Worm (Caenorhabditis elegans) whole organism, late embryonic: Measurements from ENCODE around the gene F39B3.7.

Experiments
- C08G9.2 ChIP-seq: sonication (generic microtip); optimal IDR thresholded peaks from 2 replicates; lab custom pipeline; 2016; ENCODE audit warnings: mild to moderate bottlenecking, missing genetic modification characterization, moderate library complexity, missing compliant biosample characterization
- T23F11.4 ChIP-seq: fragments of 200-800 bp; sonication (Bioruptor generic); optimal IDR thresholded peaks from 2 replicates; lab custom pipeline; 2018; ENCODE audit warnings: mild to moderate bottlenecking, missing genetic modification characterization, missing compliant biosample characterization
- Y22D7AL.16 ChIP-seq: sonication (generic microtip); optimal IDR thresholded peaks from 2 replicates; lab custom pipeline; 2016; ENCODE audit warnings: missing genetic modification characterization, missing compliant biosample characterization
- ceh-14 ChIP-seq: sonication (generic microtip); optimal IDR thresholded peaks from 2 replicates; lab custom pipeline; 2016; ENCODE audit warnings: missing genotype, missing genetic modification characterization, missing compliant biosample characterization
- ceh-2 ChIP-seq: sonication (generic microtip); optimal IDR thresholded peaks from 2 replicates; lab custom pipeline; 2016; ENCODE audit warnings: missing genotype, missing genetic modification characterization, missing compliant biosample characterization
- ceh-31 ChIP-seq: sonication (generic microtip); optimal IDR thresholded peaks from 2 replicates; lab custom pipeline; 2016; ENCODE audit warnings: missing genetic modification characterization, missing compliant biosample characterization
- ceh-34 ChIP-seq: sonication (generic microtip); optimal IDR thresholded peaks from 2 replicates; lab custom pipeline; 2016; ENCODE audit warnings: mild to moderate bottlenecking, missing genetic modification characterization, missing compliant biosample characterization
- ceh-45 ChIP-seq: fragments of 200-800 bp; sonication (Bioruptor generic); IDR thresholded peaks from 2 replicates; pipeline ENCODE4 v1.3.6; 2022; ENCODE audit warnings: missing genetic modification reagents, missing genetic modification characterization, missing compliant biosample characterization
- dmd-4 ChIP-seq: sonication (generic microtip); optimal IDR thresholded peaks from 2 replicates; lab custom pipeline; 2016; ENCODE audit warnings: borderline replicate concordance, missing genetic modification characterization, missing compliant biosample characterization
- dve-1 ChIP-seq: sonication (generic microtip); optimal IDR thresholded peaks from 2 replicates; lab custom pipeline; 2017; ENCODE audit warnings: antibody characterized with exemption, mild to moderate bottlenecking, missing genetic modification characterization, missing compliant biosample characterization
- elt-2 ChIP-seq: sonication (generic microtip); optimal IDR thresholded peaks from 2 replicates; lab custom pipeline; 2016; ENCODE audit warnings: missing genetic modification reagents, missing genetic modification characterization, missing compliant biosample characterization
- ets-4 ChIP-seq: sonication (generic microtip); optimal IDR thresholded peaks from 2 replicates; lab custom pipeline; 2016; ENCODE audit warnings: missing genetic modification characterization, missing compliant biosample characterization
- eyg-1 ChIP-seq: sonication (generic microtip); optimal IDR thresholded peaks from 2 replicates; lab custom pipeline; 2016; ENCODE audit warnings: missing genotype, missing genetic modification characterization, missing compliant biosample characterization
- gmeb-2 ChIP-seq: sonication (generic microtip); optimal IDR thresholded peaks from 2 replicates; lab custom pipeline; 2016; ENCODE audit warnings: missing genetic modification characterization, inconsistent platforms, missing compliant biosample characterization
- hlh-15 ChIP-seq: sonication (generic microtip); optimal IDR thresholded peaks from 2 replicates; lab custom pipeline; 2016; ENCODE audit warnings: missing genetic modification characterization, missing compliant biosample characterization
- hlh-30 ChIP-seq: sonication (generic microtip); optimal IDR thresholded peaks from 2 replicates; lab custom pipeline; 2017; ENCODE audit warnings: antibody characterized with exemption, missing genetic modification characterization, missing compliant biosample characterization; ENCODE audit not compliant: insufficient read depth
- hlh-6 ChIP-seq: sonication (generic microtip); optimal IDR thresholded peaks from 2 replicates; lab custom pipeline; 2016; ENCODE audit warnings: missing genotype, missing genetic modification characterization, missing compliant biosample characterization
- hlh-8 ChIP-seq: sonication (generic microtip); optimal IDR thresholded peaks from 2 replicates; lab custom pipeline; 2016; ENCODE audit warnings: missing genotype, missing genetic modification characterization, missing compliant biosample characterization
- lim-6 ChIP-seq: sonication (generic microtip); optimal IDR thresholded peaks from 2 replicates; lab custom pipeline; 2016; ENCODE audit warnings: missing genetic modification characterization, missing compliant biosample characterization
- mec-3 ChIP-seq: sonication (generic microtip); optimal IDR thresholded peaks from 2 replicates; lab custom pipeline; 2016; ENCODE audit warnings: borderline replicate concordance, missing genetic modification characterization, missing compliant biosample characterization
- nfya-1 ChIP-seq: sonication (generic microtip); optimal IDR thresholded peaks from 2 replicates; lab custom pipeline; 2017; ENCODE audit warnings: missing genetic modification characterization, mild to moderate bottlenecking, missing compliant biosample characterization, antibody characterized with exemption, moderate library complexity
- nhr-11 ChIP-seq: fragments of 150-350 bp; optimal IDR thresholded peaks from 2 replicates; lab custom pipeline; 2014; ENCODE audit warnings: missing biosample characterization, missing genetic modification characterization
- pag-3 ChIP-seq: sonication (generic microtip); optimal IDR thresholded peaks from 2 replicates; lab custom pipeline; 2016; ENCODE audit warnings: missing compliant biosample characterization, missing genetic modification characterization, borderline replicate concordance
- pat-9 ChIP-seq: fragments of 200-800 bp; sonication (Bioruptor generic); optimal IDR thresholded peaks from 2 replicates; lab custom pipeline; 2018; ENCODE audit warnings: mild to moderate bottlenecking, missing genetic modification characterization, moderate library complexity, missing compliant biosample characterization
- pros-1 ChIP-seq: fragments of 150-350 bp; optimal IDR thresholded peaks from 2 replicates; lab custom pipeline; 2014; ENCODE audit warnings: missing biosample characterization, missing genetic modification reagents, missing genetic modification characterization
- rnt-1 ChIP-seq: sonication (generic microtip); optimal IDR thresholded peaks from 2 replicates; lab custom pipeline; 2016; ENCODE audit warnings: missing genetic modification characterization, missing compliant biosample characterization
- sdc-2 ChIP-seq: sonication (generic microtip); optimal IDR thresholded peaks from 2 replicates; lab custom pipeline; 2016; ENCODE audit warnings: missing genotype, missing genetic modification characterization, missing compliant biosample characterization
- sox-4 ChIP-seq: sonication (generic microtip); optimal IDR thresholded peaks from 2 replicates; lab custom pipeline; 2017; ENCODE audit warnings: mild to moderate bottlenecking, missing genetic modification characterization, inconsistent platforms, missing compliant biosample characterization
- tbx-2 ChIP-seq: sonication (generic microtip); optimal IDR thresholded peaks from 2 replicates; lab custom pipeline; 2016; ENCODE audit warnings: missing genetic modification characterization, missing compliant biosample characterization
- ttx-3 ChIP-seq: sonication (generic microtip); optimal IDR thresholded peaks from 2 replicates; lab custom pipeline; 2016; ENCODE audit warnings: missing genetic modification reagents, missing genetic modification characterization, missing compliant biosample characterization
- unc-55 ChIP-seq: sonication (generic microtip); optimal IDR thresholded peaks from 2 replicates; lab custom pipeline; 2017; ENCODE audit warnings: missing biosample characterization, missing genetic modification reagents, missing genetic modification characterization

Gene F39B3.7

DNA sequence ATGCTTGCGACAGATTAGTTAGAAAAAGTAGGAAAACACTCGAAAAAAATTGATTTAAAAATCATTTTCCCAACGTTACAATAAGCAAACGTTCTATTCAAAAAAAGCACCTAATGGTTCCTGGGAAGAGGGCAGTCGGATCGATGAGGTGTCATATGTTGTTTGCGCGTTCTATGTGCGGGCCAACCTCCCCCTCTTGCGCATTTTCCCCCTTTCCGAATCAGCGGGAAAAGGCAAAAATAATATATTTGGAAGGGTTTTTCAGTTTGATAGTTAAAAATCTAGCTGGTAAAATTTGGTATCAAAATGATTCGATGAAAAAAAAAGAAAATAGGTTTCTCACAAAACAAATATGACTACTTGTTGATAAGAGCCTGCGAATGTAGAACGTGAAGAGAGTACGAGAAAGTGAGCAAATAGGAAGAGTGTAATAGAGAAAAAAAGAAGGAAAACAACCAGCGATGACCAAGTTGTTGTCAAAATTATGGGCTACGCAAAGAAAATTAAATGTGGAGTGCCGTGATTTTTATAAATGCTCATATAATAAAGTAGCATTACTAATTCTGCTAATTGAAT is 43.2 kb upstream of the F39B3.7 start (continued):
- TF ChIP-seq dmd-4: no peak
- TF ChIP-seq ceh-14 (tag; lab: Kevin White, UChicago): peak; percentile 17
- no peak for TF ChIP-seq pat-9 (tag; lab: Kevin White, UChicago)
- TF ChIP-seq gmeb-2 (tag; lab: Kevin White, UChicago): no peak
- TF ChIP-seq pros-1: no peak
- TF ChIP-seq ceh-31: peak; percentile 62
- no peak for TF ChIP-seq hlh-15 (tag; lab: Kevin White, UChicago)
- peak; percentile 53 for TF ChIP-seq nfya-1 (tag; lab: Kevin White, UChicago)
- no peak for TF ChIP-seq ets-4 (tag; lab: Kevin White, UChicago)
- no peak for TF ChIP-seq C08G9.2 (tag; lab: Kevin White, UChicago)
- TF ChIP-seq hlh-30 (tag; lab: Kevin White, UChicago): peak; percentile 86
- peak; percentile 40 for TF ChIP-seq rnt-1 (tag; lab: Kevin White, UChicago)
- TF ChIP-seq hlh-8: peak; percentile 8
- TF ChIP-seq sox-4 (tag; lab: Kevin White, UChicago): no peak
- no peak for TF ChIP-seq mec-3
- TF ChIP-seq ceh-45 (GFP tag; lab: Robert Waterston, UW): no peak
- peak; percentile 63 for TF ChIP-seq tbx-2 (tag; lab: Kevin White, UChicago)
- no peak for TF ChIP-seq dve-1 (tag; lab: Kevin White, UChicago)
- TF ChIP-seq ttx-3 (tag; lab: Kevin White, UChicago): no peak
- no peak for TF ChIP-seq T23F11.4 (GFP tag; lab: Kevin White, UChicago)
- peak; percentile 79 for TF ChIP-seq sdc-2 (tag; lab: Kevin White, UChicago)
- TF ChIP-seq ceh-34: peak; percentile 46
- TF ChIP-seq nhr-11 (tag; lab: Kevin White, UChicago): no peak
- TF ChIP-seq, all 69 proteins: peak for 17

DNA sequence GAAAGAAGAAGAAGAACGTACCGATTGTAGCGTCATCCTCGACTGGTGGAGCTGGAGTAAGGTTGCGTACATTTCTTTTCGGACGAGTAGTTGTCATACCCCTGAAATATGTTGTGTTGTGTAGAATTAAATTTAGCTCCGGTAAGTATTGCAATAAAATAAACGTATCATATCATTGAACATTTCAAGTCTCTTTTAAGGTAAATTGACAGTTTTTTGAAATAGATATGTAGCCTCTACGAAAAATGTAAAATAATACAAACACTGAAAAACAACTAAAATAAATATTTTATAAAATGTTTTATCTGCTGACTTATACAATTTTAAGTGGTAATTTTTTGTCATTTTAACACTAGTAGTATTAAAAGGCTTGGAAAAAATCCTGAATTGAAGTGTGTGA is 42.7 kb upstream of the F39B3.7 start, which contains the start of gene C16H3.3:
Gene C16H3.3, minus strand, starts transcription at position 101 of the 400 bp plus-strand sequence.
- TF ChIP-seq eyg-1 (tag; lab: Kevin White, UChicago) (no peak), pros-1 (no peak), ceh-2 (tag; lab: Kevin White, UChicago) (no peak), nhr-11 (tag; lab: Kevin White, UChicago) (no peak)

DNA sequence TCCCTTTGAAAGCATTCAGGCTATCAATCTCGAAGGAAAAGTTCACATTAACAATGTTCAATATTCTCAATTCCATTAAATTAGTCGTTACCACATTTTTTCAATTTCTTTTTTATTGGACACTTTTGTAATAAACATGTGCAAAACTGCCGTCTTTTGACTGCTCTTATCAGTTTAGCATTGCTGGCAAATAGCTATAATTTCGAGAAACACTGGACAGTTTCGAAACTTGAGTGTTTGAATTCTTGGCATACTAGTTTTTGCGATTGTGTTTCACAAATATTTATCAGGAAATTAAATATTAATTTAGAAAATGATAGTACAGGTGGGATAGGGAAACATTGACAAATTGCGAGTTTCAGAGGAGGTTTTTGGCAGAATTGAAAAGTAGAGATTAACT is 34.1 kb upstream of the F39B3.7 start:
- peak; percentile 29 for TF ChIP-seq elt-2 (tag; lab: Kevin White, UChicago)
- TF ChIP-seq hlh-6 (tag; lab: Kevin White, UChicago): no peak
- TF ChIP-seq, all 69 proteins: peak for 1

DNA sequence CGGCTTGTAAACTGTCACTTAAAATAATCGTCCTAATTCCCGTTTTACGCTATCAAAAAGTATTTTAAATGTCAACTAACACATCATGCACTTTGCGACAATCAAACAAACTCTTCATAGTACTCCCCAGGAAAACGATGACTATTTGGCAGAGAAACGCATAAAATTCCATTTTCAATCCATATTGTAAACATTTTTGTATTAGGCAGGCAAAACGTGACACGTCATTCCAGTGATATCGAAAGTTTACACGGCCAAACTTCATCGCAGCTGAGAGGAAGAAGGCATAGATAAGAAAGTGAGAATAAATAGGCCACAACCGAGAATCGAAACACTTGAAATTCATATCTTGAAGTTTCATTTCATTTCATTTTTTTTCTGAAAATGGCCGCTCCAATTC is 32.9 kb upstream of the F39B3.7 start, which contains the start of gene lec-9:
Gene lec-9, plus strand, starts transcription at position 349 of the 400 bp plus-strand sequence.
- TF ChIP-seq hlh-8 (no peak), Y22D7AL.16 (tag; lab: Kevin White, UChicago) (no peak), hlh-30 (tag; lab: Kevin White, UChicago) (no peak), unc-55 (GFP tag; lab: Kevin White, UChicago) (no peak), pag-3 (tag; lab: Kevin White, UChicago) (no peak), elt-2 (tag; lab: Kevin White, UChicago) (peak; percentile 44), mec-3 (no peak), nhr-11 (tag; lab: Kevin White, UChicago) (no peak), lim-6 (no peak)

DNA sequence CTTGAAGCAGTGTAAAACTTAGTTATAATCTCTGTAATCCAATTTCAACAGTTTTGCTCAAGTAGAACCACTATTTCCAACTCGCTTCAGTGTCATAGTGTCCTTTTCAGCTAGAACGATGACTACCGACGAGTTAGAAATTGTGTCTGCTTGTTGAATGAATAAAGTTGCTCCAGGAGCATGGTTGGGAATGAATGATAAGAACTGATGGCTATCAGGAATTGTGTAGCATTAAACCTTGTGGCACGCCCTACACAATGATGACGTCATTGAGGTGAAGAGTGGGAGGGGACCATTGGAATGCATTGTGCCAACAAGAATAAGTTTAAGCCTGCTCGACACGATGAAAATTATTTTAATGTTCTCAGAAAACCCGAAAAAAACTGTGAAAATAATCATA is 31.4 kb upstream of the F39B3.7 start:
- TF ChIP-seq rnt-1 (tag; lab: Kevin White, UChicago): no peak
- no peak for TF ChIP-seq lim-6
- peak; percentile 62 for TF ChIP-seq elt-2 (tag; lab: Kevin White, UChicago)
- TF ChIP-seq, all 69 proteins: peak for 1
